Worm (Caenorhabditis elegans) whole organism, L4/young adult: Measurements from ENCODE around the gene Y48A5A.1.

Experiments used
- W03F9.2 ChIP-seq: fragments of 150-350 bp; optimal IDR thresholded peaks from 2 replicates; lab custom pipeline; 2014; ENCODE audit warnings: missing biosample characterization, missing genetic modification characterization
- dao-5 ChIP-seq: sonication (generic microtip); optimal IDR thresholded peaks from 2 replicates; lab custom pipeline; 2016; ENCODE audit warnings: missing genotype, missing genetic modification characterization, moderate library complexity, missing compliant biosample characterization
- him-1 ChIP-seq: sonication (generic microtip); optimal IDR thresholded peaks from 2 replicates; lab custom pipeline; 2016; ENCODE audit warnings: missing genotype, missing genetic modification reagents, missing genetic modification characterization, missing compliant biosample characterization

- TF ChIP-seq him-1 (tag; lab: Kevin White, UChicago) (no peak), W03F9.2 (tag; lab: Kevin White, UChicago) (no peak), dao-5 (no peak)
These were observed 2.0 kb upstream of the Y48A5A.1 start, which contains the start of gene ulp-3 for ce11 chrIV:1963247-1963646.
